Worm (Caenorhabditis elegans) whole organism, L2 larva: ENCODE data around the gene fbxb-24.

Experiments
- C34F6.9 ChIP-seq: fragments of 150-350 bp; optimal IDR thresholded peaks from 2 replicates; lab custom pipeline; 2014; ENCODE audit warnings: missing biosample characterization, missing genetic modification characterization
- R02D3.7 ChIP-seq: fragments of 150-350 bp; optimal IDR thresholded peaks from 2 replicates; lab custom pipeline; 2014; ENCODE audit warnings: missing biosample characterization, missing genetic modification characterization
- Y55F3AM.14 ChIP-seq: fragments of 200-800 bp; sonication (Bioruptor generic); optimal IDR thresholded peaks from 2 replicates; lab custom pipeline; 2018; ENCODE audit warnings: mild to moderate bottlenecking, missing genetic modification characterization, missing compliant biosample characterization
- ZK546.5 ChIP-seq: sonication (generic microtip); optimal IDR thresholded peaks from 2 replicates; lab custom pipeline; 2017; ENCODE audit warnings: missing biosample characterization, missing genetic modification characterization
- aly-2 ChIP-seq: fragments of 150-350 bp; optimal IDR thresholded peaks from 2 replicates; lab custom pipeline; 2014; ENCODE audit warnings: missing biosample characterization, missing genetic modification characterization
- ama-1 ChIP-seq: fragments of 150-350 bp; optimal IDR thresholded peaks from 2 replicates; lab custom pipeline; 2018; ENCODE audit warnings: inconsistent platforms
- blmp-1 ChIP-seq: sonication (generic microtip); optimal IDR thresholded peaks from 2 replicates; lab custom pipeline; 2017; ENCODE audit warnings: missing genetic modification characterization, mild to moderate bottlenecking, missing compliant biosample characterization, antibody characterized with exemption, moderate library complexity; ENCODE audit not compliant: insufficient read depth
- ceh-82 ChIP-seq: fragments of 150-350 bp; optimal IDR thresholded peaks from 2 replicates; lab custom pipeline; 2014; ENCODE audit warnings: missing biosample characterization, missing genetic modification characterization
- crh-2 ChIP-seq: sonication (generic microtip); optimal IDR thresholded peaks from 2 replicates; lab custom pipeline; 2017; ENCODE audit warnings: missing biosample characterization, missing genetic modification characterization
- dmd-4 ChIP-seq: sonication (generic microtip); optimal IDR thresholded peaks from 2 replicates; lab custom pipeline; 2017; ENCODE audit warnings: missing biosample characterization, missing genetic modification characterization
- egl-27 ChIP-seq: sonication (generic microtip); optimal IDR thresholded peaks from 3 replicates; lab custom pipeline; 2017; ENCODE audit warnings: missing biosample characterization, missing genetic modification reagents, missing genetic modification characterization
- elt-1 ChIP-seq: fragments of 150-350 bp; optimal IDR thresholded peaks from 2 replicates; lab custom pipeline; 2014; ENCODE audit warnings: missing biosample characterization, missing genetic modification characterization
- elt-3 ChIP-seq: sonication (generic microtip); optimal IDR thresholded peaks from 2 replicates; lab custom pipeline; 2017; ENCODE audit warnings: missing biosample characterization, missing genetic modification characterization
- fos-1 ChIP-seq: fragments of 150-350 bp; optimal IDR thresholded peaks from 2 replicates; lab custom pipeline; 2014; ENCODE audit warnings: missing biosample characterization, missing genetic modification characterization
- lin-11 ChIP-seq: fragments of 150-350 bp; sonication (generic microtip); optimal IDR thresholded peaks from 2 replicates; lab custom pipeline; 2014; ENCODE audit warnings: missing biosample characterization, missing genetic modification characterization, inconsistent platforms, mixed read lengths
- lin-13 ChIP-seq: fragments of 150-350 bp; optimal IDR thresholded peaks from 2 replicates; lab custom pipeline; 2014; ENCODE audit warnings: missing biosample characterization, missing genetic modification reagents, missing genetic modification characterization
- lin-39 ChIP-seq: fragments of 150-350 bp; optimal IDR thresholded peaks from 2 replicates; lab custom pipeline; 2014; ENCODE audit warnings: missing biosample characterization, missing genetic modification reagents, missing genetic modification characterization
- lsy-2 ChIP-seq, 2 experiments: fragments of 150-350 bp in 1 of 2; sonication (generic microtip) in 1 of 2; optimal IDR thresholded peaks; 2 replicates each; lab custom pipeline; 2014 to 2017; ENCODE audit warnings: missing biosample characterization in 2 of 2, missing genetic modification characterization in 2 of 2
- mab-5 ChIP-seq: fragments of 150-350 bp; optimal IDR thresholded peaks from 2 replicates; lab custom pipeline; 2014; ENCODE audit warnings: missing biosample characterization, missing genetic modification characterization
- mbf-1 ChIP-seq: sonication (generic microtip); optimal IDR thresholded peaks from 2 replicates; lab custom pipeline; 2017; ENCODE audit warnings: missing biosample characterization, missing genetic modification characterization
- nhr-11 ChIP-seq: fragments of 150-350 bp; optimal IDR thresholded peaks from 2 replicates; lab custom pipeline; 2014; ENCODE audit warnings: missing biosample characterization, missing genetic modification characterization
- nhr-129 ChIP-seq: fragments of 150-350 bp; optimal IDR thresholded peaks from 2 replicates; lab custom pipeline; 2014; ENCODE audit warnings: missing biosample characterization, missing genetic modification characterization
- nhr-21 ChIP-seq: fragments of 150-350 bp; optimal IDR thresholded peaks from 2 replicates; lab custom pipeline; 2014; ENCODE audit warnings: missing biosample characterization, missing genetic modification characterization
- nhr-23 ChIP-seq: fragments of 150-350 bp; optimal IDR thresholded peaks from 2 replicates; lab custom pipeline; 2014; ENCODE audit warnings: missing biosample characterization, missing genetic modification reagents, missing genetic modification characterization
- nhr-25 ChIP-seq: fragments of 150-350 bp; sonication (generic microtip); optimal IDR thresholded peaks from 3 replicates; lab custom pipeline; 2014; ENCODE audit warnings: missing biosample characterization, missing genetic modification characterization
- nhr-6 ChIP-seq: fragments of 150-350 bp; optimal IDR thresholded peaks from 2 replicates; lab custom pipeline; 2014; ENCODE audit warnings: missing biosample characterization, missing genetic modification characterization
- nhr-77 ChIP-seq: fragments of 150-350 bp; optimal IDR thresholded peaks from 2 replicates; lab custom pipeline; 2014; ENCODE audit warnings: missing biosample characterization, missing genetic modification characterization
- peb-1 ChIP-seq: fragments of 150-350 bp; optimal IDR thresholded peaks from 2 replicates; lab custom pipeline; 2014; ENCODE audit warnings: missing biosample characterization, missing genetic modification characterization
- sem-4 ChIP-seq: fragments of 150-350 bp; optimal IDR thresholded peaks from 2 replicates; lab custom pipeline; 2014; ENCODE audit warnings: missing biosample characterization, missing genetic modification reagents, missing genetic modification characterization
- skn-1 ChIP-seq: sonication (generic microtip); optimal IDR thresholded peaks from 2 replicates; lab custom pipeline; 2017; ENCODE audit warnings: missing biosample characterization, missing genetic modification characterization
- sma-3 ChIP-seq: sonication (generic microtip); optimal IDR thresholded peaks from 2 replicates; lab custom pipeline; 2016; ENCODE audit warnings: missing genetic modification reagents, missing genetic modification characterization, missing compliant biosample characterization
- sma-9 ChIP-seq, 2 experiments: fragments of 150-350 bp in 1 of 2; sonication (generic microtip) in 1 of 2; optimal IDR thresholded peaks; 2 replicates each; lab custom pipeline; 2014 to 2016; ENCODE audit warnings: missing genetic modification characterization in 2 of 2, mild to moderate bottlenecking in 1 of 2, missing biosample characterization in 1 of 2, missing compliant biosample characterization in 1 of 2, missing genetic modification reagents in 1 of 2, moderate library complexity in 1 of 2
- snpc-4 ChIP-seq: fragments of 150-350 bp; optimal IDR thresholded peaks from 2 replicates; lab custom pipeline; 2014; ENCODE audit warnings: missing biosample characterization, missing genetic modification characterization
- unc-39 ChIP-seq: fragments of 150-350 bp; optimal IDR thresholded peaks from 2 replicates; lab custom pipeline; 2014; ENCODE audit warnings: missing biosample characterization, missing genetic modification characterization
- ztf-1 ChIP-seq: fragments of 200-800 bp; sonication (Bioruptor generic); conservative IDR thresholded peaks from 2 replicates; pipeline ENCODE4 v1.3.6; 2022; ENCODE audit warnings: missing genetic modification characterization, missing compliant biosample characterization
- ztf-4 ChIP-seq: fragments of 150-350 bp; optimal IDR thresholded peaks from 2 replicates; lab custom pipeline; 2014; ENCODE audit warnings: missing biosample characterization, missing genetic modification characterization

fbxb-24 gene

ce11 chrIII:11949276-11949879 is 40.6 kb downstream of the fbxb-24 start:
- no peak for TF ChIP-seq snpc-4 (tag; lab: Kevin White, UChicago)
- no peak for TF ChIP-seq dmd-4 (tag; lab: Kevin White, UChicago)
- no peak for TF ChIP-seq R02D3.7 (tag; lab: Kevin White, UChicago)
- peak; percentile 56 for TF ChIP-seq fos-1 (tag; lab: Kevin White, UChicago)
- no peak for TF ChIP-seq egl-27 (tag; lab: Kevin White, UChicago)
- TF ChIP-seq ZK546.5 (tag; lab: Kevin White, UChicago): no peak
- no peak for TF ChIP-seq nhr-11 (tag; lab: Kevin White, UChicago)

- no peak for TF ChIP-seq nhr-25 (tag; lab: Kevin White, UChicago)
- no peak for TF ChIP-seq nhr-77
- TF ChIP-seq lsy-2 (tag; optimal IDR thresholded peaks at IDR 0.05; lab: Kevin White, UChicago): no peak
- TF ChIP-seq unc-39: no peak
- TF ChIP-seq sma-3 (GFP tag; lab: Kevin White, UChicago): no peak
- no peak for TF ChIP-seq sma-9 (GFP tag; optimal IDR thresholded peaks at IDR 0.05; lab: Kevin White, UChicago)
- no peak for TF ChIP-seq sma-9 (tag; optimal IDR thresholded peaks at IDR 0.05; lab: Kevin White, UChicago)
- TF ChIP-seq ama-1 (lab: Kevin White, UChicago): no peak
- no peak for TF ChIP-seq lin-11
- no peak for TF ChIP-seq lin-39 (tag; lab: Kevin White, UChicago)
- no peak for TF ChIP-seq blmp-1 (tag; lab: Kevin White, UChicago)
- no peak for TF ChIP-seq nhr-6 (tag; lab: Kevin White, UChicago)
- TF ChIP-seq lin-13 (GFP tag; lab: Kevin White, UChicago): no peak
- no peak for TF ChIP-seq sem-4 (tag; lab: Kevin White, UChicago)
- no peak for TF ChIP-seq elt-1 (tag; lab: Kevin White, UChicago)
- no peak for TF ChIP-seq mab-5 (tag; lab: Kevin White, UChicago)
- TF ChIP-seq egl-27 (tag; lab: Kevin White, UChicago): no peak
- no peak for TF ChIP-seq ztf-1 (GFP tag; lab: Robert Waterston, UW)
- no peak for TF ChIP-seq aly-2
- TF ChIP-seq Y55F3AM.14: no peak
Measured at ce11 chrIII:11951111-11951510, 42.4 kb downstream of the fbxb-24 start.

- TF ChIP-seq mbf-1 (tag; lab: Kevin White, UChicago) (no peak), crh-2 (tag; lab: Kevin White, UChicago) (no peak), skn-1 (tag; lab: Kevin White, UChicago) (no peak), nhr-129 (tag; lab: Kevin White, UChicago) (no peak), mab-5 (tag; lab: Kevin White, UChicago) (no peak), lin-13 (GFP tag; lab: Kevin White, UChicago) (no peak), nhr-23 (tag; lab: Kevin White, UChicago) (no peak), peb-1 (no peak), ceh-82 (tag; lab: Kevin White, UChicago) (no peak), sma-3 (GFP tag; lab: Kevin White, UChicago) (no peak), elt-1 (tag; lab: Kevin White, UChicago) (no peak), nhr-21 (tag; lab: Kevin White, UChicago) (no peak), ztf-4 (tag; lab: Kevin White, UChicago) (no peak), sma-9 (GFP tag; optimal IDR thresholded peaks at IDR 0.05; lab: Kevin White, UChicago) (no peak), sma-9 (tag; optimal IDR thresholded peaks at IDR 0.05; lab: Kevin White, UChicago) (no peak), elt-3 (tag; lab: Kevin White, UChicago) (no peak), C34F6.9 (tag; lab: Kevin White, UChicago) (no peak), R02D3.7 (tag; lab: Kevin White, UChicago) (no peak), nhr-77 (no peak), ZK546.5 (tag; lab: Kevin White, UChicago) (no peak), Y55F3AM.14 (no peak)
Measured at ce11 chrIII:11954150-11954549, 45.4 kb downstream of the fbxb-24 start.
